Worm (Caenorhabditis elegans) whole organism, young adult: ENCODE results near the gene Y75B12B.11.

ENCODE experiments used
- D2030.7 ChIP-seq: fragments of 200-800 bp; sonication (Bioruptor generic); IDR thresholded peaks from 2 replicates; pipeline ENCODE4 v1.3.6; 2022; ENCODE audit warnings: missing genetic modification reagents, missing genetic modification characterization, missing compliant biosample characterization
- T26A5.8 ChIP-seq: sonication (generic microtip); optimal IDR thresholded peaks from 2 replicates; lab custom pipeline; 2016; ENCODE audit warnings: missing genetic modification characterization, missing compliant biosample characterization
- athp-1 ChIP-seq: sonication (generic microtip); optimal IDR thresholded peaks from 2 replicates; lab custom pipeline; 2017; ENCODE audit warnings: mild to moderate bottlenecking, missing genetic modification characterization, missing compliant biosample characterization
- attf-3 ChIP-seq: fragments of 200-800 bp; sonication (Bioruptor generic); conservative IDR thresholded peaks from 2 replicates; pipeline ENCODE4 v1.3.6; 2022; ENCODE audit warnings: missing genetic modification reagents, missing genetic modification characterization, missing compliant biosample characterization
- bed-2 ChIP-seq: fragments of 200-800 bp; sonication (Bioruptor generic); IDR thresholded peaks from 2 replicates; pipeline ENCODE4 v1.3.6; 2022; ENCODE audit warnings: missing genetic modification reagents, missing genetic modification characterization, missing compliant biosample characterization
- chd-7 ChIP-seq: sonication (generic microtip); optimal IDR thresholded peaks from 2 replicates; lab custom pipeline; 2016; ENCODE audit warnings: mild to moderate bottlenecking, missing genetic modification characterization, moderate library complexity, missing compliant biosample characterization
- lin-40 ChIP-seq: sonication (generic microtip); optimal IDR thresholded peaks from 2 replicates; lab custom pipeline; 2016; ENCODE audit warnings: missing genetic modification characterization, mild to moderate bottlenecking, missing compliant biosample characterization, missing genotype, missing genetic modification reagents
- lir-1 ChIP-seq: fragments of 200-800 bp; sonication (Bioruptor generic); conservative IDR thresholded peaks from 2 replicates; pipeline ENCODE4 v1.3.6; 2022; ENCODE audit warnings: missing genetic modification reagents, missing genetic modification characterization, missing compliant biosample characterization
- pha-4 ChIP-seq: fragments of 150-350 bp; sonication (generic microtip); optimal IDR thresholded peaks from 2 replicates; lab custom pipeline; 2014; ENCODE audit warnings: missing biosample characterization, missing genetic modification reagents, missing genetic modification characterization
- sdz-38 ChIP-seq: sonication (generic microtip); optimal IDR thresholded peaks from 2 replicates; lab custom pipeline; 2016; ENCODE audit warnings: missing genotype, missing genetic modification characterization, missing compliant biosample characterization
- snpc-3.4 ChIP-seq: sonication (generic microtip); optimal IDR thresholded peaks from 2 replicates; lab custom pipeline; 2017; ENCODE audit warnings: missing genetic modification characterization, mild to moderate bottlenecking, missing compliant biosample characterization, antibody characterized with exemption, moderate library complexity, missing genotype, missing genetic modification reagents
- snpc-4 ChIP-seq, 5 experiments: fragments of 150-350 bp in 1 of 5; sonication (generic microtip) in 4 of 5; optimal IDR thresholded peaks; 2 replicates each; lab custom pipeline; 2014 to 2018; ENCODE audit warnings: missing genetic modification characterization in 5 of 5, missing biosample characterization in 3 of 5, antibody characterized with exemption in 2 of 5, mild to moderate bottlenecking in 2 of 5, missing compliant biosample characterization in 2 of 5, missing genotype in 2 of 5, moderate library complexity in 2 of 5, missing genetic modification reagents in 1 of 5
- xnd-1 ChIP-seq: sonication (generic microtip); optimal IDR thresholded peaks from 2 replicates; lab custom pipeline; 2016; ENCODE audit warnings: missing genotype, missing genetic modification reagents, missing genetic modification characterization, missing compliant biosample characterization

Y75B12B.11 gene

DNA sequence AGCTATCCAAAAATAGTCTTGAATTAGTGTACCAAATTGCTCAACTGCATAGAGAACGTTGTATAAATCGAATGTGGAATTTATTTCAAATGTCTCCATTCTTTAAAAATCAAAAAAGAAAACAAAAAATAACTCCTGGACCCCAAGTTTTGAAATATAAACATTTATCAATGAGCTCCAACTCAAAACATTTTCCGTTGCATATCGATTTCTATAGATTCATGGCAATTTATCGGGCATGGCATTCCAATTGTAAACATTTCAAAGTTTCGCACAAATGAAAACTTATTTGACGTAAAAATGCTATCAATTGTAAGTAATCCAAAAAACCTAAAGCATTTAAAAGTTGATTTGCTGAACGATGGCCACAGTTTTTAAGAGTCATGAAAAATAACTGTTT lies 47.5 kb downstream of the Y75B12B.11 start, which contains the start of gene srw-12:
srw-12 (minus strand) TSS at position 101 of the 400 bp plus-strand sequence.
- no peak for TF ChIP-seq D2030.7 (GFP tag; lab: Robert Waterston, UW)
- no peak for TF ChIP-seq attf-3 (GFP tag; lab: Robert Waterston, UW)
- TF ChIP-seq athp-1: no peak
- no peak for TF ChIP-seq lin-40 (tag; lab: Kevin White, UChicago)
- no peak for TF ChIP-seq lir-1 (GFP tag; lab: Robert Waterston, UW)

ce11 chrV:15240215-15240614 lies 49.1 kb downstream of the Y75B12B.11 start, which contains the start of gene srw-11:
Gene srw-11, minus strand, starts transcription at chrV:15240315.
- TF ChIP-seq sdz-38 (no peak), bed-2 (no peak), pha-4 (no peak), snpc-3.4 (no peak), xnd-1 (tag; lab: Kevin White, UChicago) (no peak), snpc-4 (GFP tag; optimal IDR thresholded peaks at IDR 0.05; lab: Kevin White, UChicago) (no peak), snpc-4 (tag; optimal IDR thresholded peaks at IDR 0.05; lab: Kevin White, UChicago) (no peak), T26A5.8 (no peak), chd-7 (tag; lab: Kevin White, UChicago) (no peak)

DNA sequence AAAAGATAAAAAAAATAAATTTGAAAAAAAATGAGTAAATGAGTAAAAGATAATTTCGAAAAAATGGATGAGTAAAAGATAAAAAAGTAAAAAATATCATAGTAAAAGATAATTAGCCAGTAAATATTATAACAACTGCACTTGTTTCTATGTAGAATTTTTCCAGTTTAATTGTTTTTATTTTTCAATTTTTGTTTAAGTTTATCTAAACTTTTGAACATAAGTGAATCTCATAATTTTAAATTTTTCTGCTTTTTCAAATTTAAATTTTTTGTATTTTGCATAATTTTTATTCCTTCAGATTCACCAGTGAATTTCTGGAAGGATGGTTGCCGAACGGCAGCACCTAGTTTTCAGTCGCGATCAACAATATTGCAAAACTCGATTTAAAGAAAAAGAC lies 50.2 kb downstream of the Y75B12B.11 start, which contains the start of gene chil-12:
chil-12 (plus strand) TSS at position 301 of the 400 bp plus-strand sequence.
- TF ChIP-seq snpc-4 (GFP tag; optimal IDR thresholded peaks at IDR 0.05; lab: Kevin White, UChicago): no peak
- no peak for TF ChIP-seq snpc-4 (tag; optimal IDR thresholded peaks at IDR 0.05; lab: Kevin White, UChicago)
